Fruit fly (Drosophila melanogaster) whole organism, wandering third instar larva: Measurements from ENCODE around the gene nSyb.

Experiments used
- Dif ChIP-seq: fragments of 200-275, 200-300 bp; sonication (Bioruptor generic); optimal IDR thresholded peaks from 2 replicates; lab custom pipeline; 2018; ENCODE audit warnings: missing biosample characterization, missing genetic modification characterization; ENCODE audit not compliant: partially characterized antibody
- Vsx2 ChIP-seq: fragments of 200-300, 225-300 bp; sonication (Bioruptor generic); optimal IDR thresholded peaks from 2 replicates; lab custom pipeline; 2018; ENCODE audit warnings: missing biosample characterization, missing genetic modification characterization; ENCODE audit not compliant: partially characterized antibody
- brk ChIP-seq: fragments of 200-800 bp; sonication (Bioruptor generic); optimal IDR thresholded peaks from 2 replicates; lab custom pipeline; 2016; ENCODE audit warnings: missing biosample characterization, mild to moderate bottlenecking, missing genetic modification characterization
- dl ChIP-seq, 2 experiments: fragments of 175-275, 200-275 bp in 1 of 2; fragments of 200-275 bp in 1 of 2; sonication (Bioruptor generic); optimal IDR thresholded peaks; lab custom pipeline; 2018; ENCODE audit warnings: mild to moderate bottlenecking in 2 of 2, missing biosample characterization in 2 of 2, missing genetic modification characterization in 2 of 2, moderate library complexity in 2 of 2; ENCODE audit not compliant: partially characterized antibody in 2 of 2, insufficient read depth in 1 of 2
- h ChIP-seq: fragments of 200-800 bp; sonication (Bioruptor generic); optimal IDR thresholded peaks from 3 replicates; lab custom pipeline; 2016; ENCODE audit warnings: missing biosample characterization, mild to moderate bottlenecking, missing genetic modification characterization
- jim ChIP-seq: fragments of 175-275, 200-325 bp; sonication (Bioruptor generic); optimal IDR thresholded peaks from 2 replicates; lab custom pipeline; 2016; ENCODE audit warnings: missing biosample characterization, mild to moderate bottlenecking, missing genetic modification characterization
- pan ChIP-seq: fragments of >200 bp; optimal IDR thresholded peaks from 2 replicates; lab custom pipeline; 2017
- psq ChIP-seq: fragments of 200-800 bp; sonication (Bioruptor generic); optimal IDR thresholded peaks from 3 replicates; lab custom pipeline; 2017; ENCODE audit warnings: missing biosample characterization, mild to moderate bottlenecking, missing genetic modification characterization, moderate library complexity
- sage ChIP-seq: fragments of 200-800 bp; sonication (Bioruptor generic); optimal IDR thresholded peaks from 2 replicates; lab custom pipeline; 2016; ENCODE audit warnings: missing biosample characterization, mild to moderate bottlenecking, missing genetic modification characterization

dm6 chr3L:1679394-1679793 is 41.8 kb upstream of the nSyb start:
- TF ChIP-seq brk (GFP tag; lab: Kevin White, UChicago): no peak
- peak; percentile 11 for TF ChIP-seq h (GFP tag; lab: Kevin White, UChicago)
- no peak for TF ChIP-seq sage (GFP tag; lab: Kevin White, UChicago)
- no peak for TF ChIP-seq psq (GFP tag; lab: Kevin White, UChicago)
- TF ChIP-seq Dif (GFP tag; lab: Kevin White, UChicago): no peak
- TF ChIP-seq dl (GFP tag; optimal IDR thresholded peaks at IDR 0.05; lab: Kevin White, UChicago; ENCODE audit: insufficient read depth in 1 of 2, partially characterized antibody in 2 of 2): no peak
- TF ChIP-seq jim (GFP tag; lab: Kevin White, UChicago): no peak
- TF ChIP-seq pan (lab: Kevin White, UChicago): no peak
- no peak for TF ChIP-seq Vsx2 (GFP tag; lab: Kevin White, UChicago)
